Worm (Caenorhabditis elegans): ENCODE results near the gene T04C12.11.

T04C12.11 gene

ce11 chrV:11093163-11094091, 33.3 kb upstream of the T04C12.11 start, which contains the start of gene lact-8:
lact-8 (minus strand) TSS chrV:11093607.
- TF ChIP-seq aha-1 (tag) (peak; percentile 71), jun-1 (tag; optimal IDR thresholded peaks at IDR 0.05) (no peak)

DNA sequence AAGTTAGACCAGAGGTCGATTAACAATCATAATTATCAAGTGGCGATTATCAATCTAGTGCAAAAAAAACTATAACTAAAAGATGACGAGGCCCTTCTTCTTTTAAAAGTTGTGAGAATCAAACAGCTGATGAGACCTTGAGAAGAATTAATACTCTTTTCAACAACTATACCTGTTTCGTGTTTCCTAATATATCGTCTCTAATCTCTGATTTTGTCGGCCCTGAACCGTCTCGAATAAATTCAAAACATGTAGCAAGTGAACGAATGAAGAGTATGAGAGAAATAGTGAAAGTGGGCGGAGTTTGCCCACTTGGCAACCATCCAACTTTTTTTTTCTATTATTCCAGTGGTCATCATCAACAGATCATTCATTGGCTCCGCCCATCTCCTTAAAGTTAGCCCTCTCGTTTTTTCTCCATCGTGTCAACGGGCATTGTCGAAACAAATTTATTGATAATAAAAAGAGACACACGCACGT, 27.5 kb upstream of the T04C12.11 start, which contains the start of gene Y42A5A.1:
Gene Y42A5A.1, plus strand, starts transcription at position 430 of the 480 bp plus-strand sequence.
- TF ChIP-seq dpl-1 (GFP tag; optimal IDR thresholded peaks at IDR 0.05) (no peak), ceh-62 (tag; optimal IDR thresholded peaks at IDR 0.05) (no peak), egl-43 (GFP tag; IDR thresholded peaks at IDR 0.05) (no peak), vab-7 (GFP tag; IDR thresholded peaks at IDR 0.05) (no peak), zfp-2 (tag; optimal IDR thresholded peaks at IDR 0.05) (no peak), ceh-32 (tag; optimal IDR thresholded peaks at IDR 0.05; ENCODE audit: poor library complexity) (no peak), hlh-11 (tag; optimal IDR thresholded peaks at IDR 0.05) (no peak), lin-15B (tag; optimal IDR thresholded peaks at IDR 0.05) (no peak), nhr-25 (tag; optimal IDR thresholded peaks at IDR 0.05; ENCODE audit: borderline replicate concordance, insufficient read depth) (no peak), lir-3 (tag; optimal IDR thresholded peaks at IDR 0.05) (no peak), nhr-76 (tag; optimal IDR thresholded peaks at IDR 0.05) (no peak), madf-5 (GFP tag; IDR thresholded peaks at IDR 0.05) (no peak), nhr-111 (GFP tag; optimal IDR thresholded peaks at IDR 0.05) (no peak), dmd-9 (GFP tag; IDR thresholded peaks at IDR 0.05) (no peak)

DNA sequence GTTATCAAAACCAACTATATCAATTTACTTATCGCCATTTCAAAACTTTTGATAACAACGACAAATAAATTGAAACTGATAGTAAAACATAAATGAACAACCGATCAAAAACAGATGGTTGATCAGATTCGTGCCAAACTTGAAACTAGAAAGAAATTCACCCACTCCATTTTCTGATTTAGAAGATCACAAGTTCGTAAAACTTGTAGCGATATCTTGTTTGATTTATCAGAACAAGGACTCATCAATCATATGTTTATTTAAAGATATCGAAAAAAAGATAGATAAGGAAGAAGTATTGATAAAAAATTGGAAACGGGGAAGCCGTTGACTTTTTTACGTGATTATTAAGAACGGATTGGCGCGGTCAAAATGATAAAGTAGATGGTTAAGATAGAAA, 27.0 kb upstream of the T04C12.11 start:
- TF ChIP-seq zag-1 (tag; optimal IDR thresholded peaks at IDR 0.05) (no peak), zfp-2 (tag; optimal IDR thresholded peaks at IDR 0.05) (no peak), mes-2 (tag; optimal IDR thresholded peaks at IDR 0.05; ENCODE audit: poor library complexity, severe bottlenecking) (no peak), ceh-20 (GFP tag; IDR thresholded peaks at IDR 0.05) (peak; percentile 64; the same call in 1 of the 2 replicates), nhr-41 (GFP tag; IDR thresholded peaks at IDR 0.05) (no peak), F10B5.3 (tag; optimal IDR thresholded peaks at IDR 0.05) (no peak), nhr-111 (GFP tag; optimal IDR thresholded peaks at IDR 0.05) (no peak), dmd-9 (GFP tag; IDR thresholded peaks at IDR 0.05) (no peak), lin-29 (GFP tag; IDR thresholded peaks at IDR 0.05) (no peak), ceh-44 (GFP tag; IDR thresholded peaks at IDR 0.05) (no peak), T20F7.1 (GFP tag; optimal IDR thresholded peaks at IDR 0.05) (peak; percentile 25), nhr-10 (tag; optimal IDR thresholded peaks at IDR 0.05) (no peak), madf-9 (GFP tag; conservative IDR thresholded peaks at IDR 0.05) (no peak), unc-62 (GFP tag; optimal IDR thresholded peaks at IDR 0.05 in 1 of 2) (no peak), unc-62 (tag; optimal IDR thresholded peaks at IDR 0.05) (no peak), ceh-82 (tag; optimal IDR thresholded peaks at IDR 0.05) (no peak), nhr-48 (tag; optimal IDR thresholded peaks at IDR 0.05) (peak; percentile 0), hlh-11 (tag; optimal IDR thresholded peaks at IDR 0.05) (peak; percentile 36), dmd-6 (GFP tag; IDR thresholded peaks at IDR 0.05) (peak; percentile 58), lin-15B (tag; optimal IDR thresholded peaks at IDR 0.05) (no peak), unc-39 (tag; optimal IDR thresholded peaks at IDR 0.05) (no peak), spr-3 (GFP tag; optimal IDR thresholded peaks at IDR 0.05) (no peak), madf-5 (GFP tag; IDR thresholded peaks at IDR 0.05) (no peak), rbr-2 (tag; optimal IDR thresholded peaks at IDR 0.05) (no peak), hlh-30 (tag; optimal IDR thresholded peaks at IDR 0.05; ENCODE audit: insufficient read depth) (peak; percentile 4), mdl-1 (tag; optimal IDR thresholded peaks at IDR 0.05) (peak in 1 of 2 experiments; percentile 15), nhr-6 (tag; optimal IDR thresholded peaks at IDR 0.05) (no peak), ces-1 (GFP tag; optimal IDR thresholded peaks at IDR 0.05) (no peak), tag-97 (GFP tag; IDR thresholded peaks at IDR 0.05) (no peak), lin-38 (GFP tag; IDR thresholded peaks at IDR 0.05) (no peak), egl-27 (tag; optimal IDR thresholded peaks at IDR 0.05) (no peak), aha-1 (tag) (peak; percentile 55), Y75B8A.6 (GFP tag; IDR thresholded peaks at IDR 0.05) (no peak), pqm-1 (tag; optimal IDR thresholded peaks at IDR 0.05) (peak; percentile 54), spr-1 (tag; optimal IDR thresholded peaks at IDR 0.05) (no peak), mep-1 (tag; optimal IDR thresholded peaks at IDR 0.05) (no peak)

All from whole organism, L4 larva.